Worm (Caenorhabditis elegans) whole organism, L4 larva: Measurements from ENCODE around the gene srx-87.

Experiments used
- aha-1 ChIP-seq: fragments of 150-350 bp; peaks from one replicate; lab custom pipeline; 2014; ENCODE audit warnings: missing biosample characterization, missing genetic modification characterization
- ama-1 ChIP-seq: fragments of 150-350 bp; optimal IDR thresholded peaks from 2 replicates; lab custom pipeline; 2014; ENCODE audit warnings: inconsistent platforms, mixed read lengths
- ceh-82 ChIP-seq: sonication (generic microtip); optimal IDR thresholded peaks from 2 replicates; lab custom pipeline; 2017; ENCODE audit warnings: missing biosample characterization, missing genetic modification characterization
- lin-39 ChIP-seq: fragments of 150-350 bp; optimal IDR thresholded peaks from 2 replicates; lab custom pipeline; 2014; ENCODE audit warnings: missing biosample characterization, missing genetic modification reagents, missing genetic modification characterization
- unc-39 ChIP-seq: sonication (generic microtip); optimal IDR thresholded peaks from 2 replicates; lab custom pipeline; 2017; ENCODE audit warnings: missing biosample characterization, missing genetic modification characterization
- zag-1 ChIP-seq: fragments of 150-350 bp; optimal IDR thresholded peaks from 2 replicates; lab custom pipeline; 2014; ENCODE audit warnings: missing biosample characterization, missing genetic modification characterization

- no peak for TF ChIP-seq ama-1 (lab: Kevin White, UChicago)
- no peak for TF ChIP-seq ceh-82 (tag; lab: Kevin White, UChicago)
- TF ChIP-seq unc-39 (tag; lab: Kevin White, UChicago): no peak
- TF ChIP-seq zag-1: no peak
- TF ChIP-seq aha-1 (tag; lab: Kevin White, UChicago): peak; percentile 96
- TF ChIP-seq lin-39 (tag; lab: Kevin White, UChicago): no peak
Observed at ce11 chrV:11521448-11521847, 43.2 kb upstream of the srx-87 start, which contains the start of gene pafo-1.
